Fruit fly (Drosophila melanogaster) whole organism, embryonic: ENCODE data around the gene CG32281.

Source experiments
- ATbp ChIP-seq: fragments of 200-800 bp; sonication (Bioruptor generic); optimal IDR thresholded peaks from 2 replicates; lab custom pipeline; 2017; ENCODE audit warnings: missing biosample characterization, mild to moderate bottlenecking, missing genetic modification characterization, missing genetic modification reagents
- Aef1 ChIP-seq: fragments of 200-800 bp; sonication (Bioruptor generic); IDR thresholded peaks from 3 replicates; pipeline ENCODE4 v1.3.6; 2022; ENCODE audit warnings: missing biosample characterization, missing genetic modification characterization
- Bteb2 ChIP-seq: fragments of 200-800 bp; sonication (Bioruptor generic); optimal IDR thresholded peaks from 2 replicates; lab custom pipeline; 2016; ENCODE audit warnings: missing biosample characterization, missing genetic modification characterization
- CG11085 ChIP-seq: fragments of 200-800 bp; sonication (Bioruptor generic); IDR thresholded peaks from 2 replicates; pipeline ENCODE4 v1.3.6; 2022; ENCODE audit warnings: missing biosample characterization, missing genetic modification characterization
- CG11504 ChIP-seq: fragments of 200-800 bp; sonication (Bioruptor generic); optimal IDR thresholded peaks from 3 replicates; lab custom pipeline; 2019; ENCODE audit warnings: missing biosample characterization, mild to moderate bottlenecking, missing genetic modification characterization, moderate library complexity
- CG11560 ChIP-seq: fragments of 200-800 bp; sonication (Bioruptor generic); IDR thresholded peaks from 3 replicates; pipeline ENCODE4 v1.3.6; 2022; ENCODE audit warnings: missing biosample characterization, missing genetic modification characterization
- CG15073 ChIP-seq: fragments of 200-800 bp; sonication (Bioruptor generic); optimal IDR thresholded peaks from 2 replicates; lab custom pipeline; 2016; ENCODE audit warnings: missing biosample characterization, missing genetic modification characterization
- CG15479 ChIP-seq: fragments of 200-800 bp; sonication (Bioruptor generic); optimal IDR thresholded peaks from 3 replicates; lab custom pipeline; 2019; ENCODE audit warnings: missing biosample characterization, mild to moderate bottlenecking, missing genetic modification characterization, moderate library complexity
- CG15696 ChIP-seq: fragments of 200-800 bp; sonication (Bioruptor generic); optimal IDR thresholded peaks from 2 replicates; lab custom pipeline; 2019; ENCODE audit warnings: missing biosample characterization, mild to moderate bottlenecking, missing genetic modification characterization, moderate library complexity
- CG2116 ChIP-seq: fragments of 200-800 bp; sonication (Bioruptor generic); optimal IDR thresholded peaks from 3 replicates; lab custom pipeline; 2018; ENCODE audit warnings: missing biosample characterization, mild to moderate bottlenecking, missing genetic modification characterization
- CG31365 ChIP-seq: fragments of 200-800 bp; sonication (Bioruptor generic); optimal IDR thresholded peaks from 2 replicates; lab custom pipeline; 2018; ENCODE audit warnings: missing biosample characterization, mild to moderate bottlenecking, missing genetic modification characterization
- CG3163 ChIP-seq: fragments of 200-800 bp; sonication (Bioruptor generic); optimal IDR thresholded peaks from 3 replicates; lab custom pipeline; 2016; ENCODE audit warnings: missing biosample characterization, missing genetic modification characterization
- CG32532 ChIP-seq: fragments of 200-800 bp; sonication (Bioruptor generic); IDR thresholded peaks from 2 replicates; pipeline ENCODE4 v1.3.6; 2022; ENCODE audit warnings: missing biosample characterization, missing genetic modification characterization
- CG3281 ChIP-seq: fragments of 200-800 bp; sonication (Bioruptor generic); optimal IDR thresholded peaks from 3 replicates; lab custom pipeline; 2017; ENCODE audit warnings: missing biosample characterization, mild to moderate bottlenecking, missing genetic modification characterization
- CG3995 ChIP-seq: fragments of 200-800 bp; sonication (Bioruptor generic); optimal IDR thresholded peaks from 3 replicates; lab custom pipeline; 2016; ENCODE audit warnings: missing biosample characterization, missing genetic modification characterization
- CG4328 ChIP-seq: fragments of 200-800 bp; sonication (Bioruptor generic); optimal IDR thresholded peaks from 3 replicates; lab custom pipeline; 2017; ENCODE audit warnings: missing biosample characterization, missing genetic modification reagents, missing genetic modification characterization
- CG4617 ChIP-seq: fragments of 200-800 bp; sonication (Bioruptor generic); optimal IDR thresholded peaks from 3 replicates; lab custom pipeline; 2016; ENCODE audit warnings: missing biosample characterization, missing genetic modification characterization, borderline replicate concordance
- CG8388 ChIP-seq: fragments of 200-800 bp; sonication (Bioruptor generic); optimal IDR thresholded peaks from 2 replicates; lab custom pipeline; 2019; ENCODE audit warnings: missing biosample characterization, mild to moderate bottlenecking, missing genetic modification characterization, moderate library complexity
- CG8765 ChIP-seq: fragments of 200-800 bp; sonication (Bioruptor generic); IDR thresholded peaks from 2 replicates; pipeline ENCODE4 v1.3.6; 2022; ENCODE audit warnings: missing biosample characterization, missing genetic modification characterization
- CG9932 ChIP-seq: fragments of 200-800 bp; sonication (Bioruptor generic); IDR thresholded peaks from 2 replicates; pipeline ENCODE4 v1.3.6; 2022; ENCODE audit warnings: missing biosample characterization, missing genetic modification characterization
- CoRest ChIP-seq: fragments of 200-800 bp; sonication (Bioruptor generic); optimal IDR thresholded peaks from 3 replicates; lab custom pipeline; 2018; ENCODE audit warnings: missing biosample characterization, mild to moderate bottlenecking, missing genetic modification characterization, moderate library complexity
- Elba2 ChIP-seq: fragments of 200-800 bp; sonication (Bioruptor generic); optimal IDR thresholded peaks from 3 replicates; lab custom pipeline; 2016; ENCODE audit warnings: missing biosample characterization, missing genetic modification characterization
- Fer3 ChIP-seq: fragments of 200-800 bp; sonication (Bioruptor generic); optimal IDR thresholded peaks from 2 replicates; lab custom pipeline; 2018; ENCODE audit warnings: missing biosample characterization, mild to moderate bottlenecking, missing genetic modification characterization, moderate library complexity
- HLH4C ChIP-seq: fragments of 200-800 bp; sonication (Bioruptor generic); IDR thresholded peaks from 3 replicates; pipeline ENCODE4 v1.3.6; 2022; ENCODE audit warnings: missing biosample characterization, missing genetic modification characterization; ENCODE audit not compliant: partially characterized antibody
- MBD-R2 ChIP-seq: fragments of 200-800 bp; sonication (Bioruptor generic); IDR thresholded peaks from 2 replicates; pipeline ENCODE4 v1.3.6; 2022; ENCODE audit warnings: missing biosample characterization, missing genetic modification characterization
- NC2α ChIP-seq: fragments of 200-800 bp; sonication (Bioruptor generic); optimal IDR thresholded peaks from 2 replicates; lab custom pipeline; 2016; ENCODE audit warnings: missing biosample characterization, missing genetic modification characterization
- NFAT ChIP-seq: fragments of 200-800 bp; sonication (Bioruptor generic); IDR thresholded peaks from 2 replicates; pipeline ENCODE4 v1.3.6; 2022; ENCODE audit warnings: missing biosample characterization, missing genetic modification characterization
- Spps ChIP-seq: fragments of 200-800 bp; sonication (Bioruptor generic); optimal IDR thresholded peaks from 2 replicates; lab custom pipeline; 2018; ENCODE audit warnings: missing biosample characterization, mild to moderate bottlenecking, missing genetic modification characterization
- al ChIP-seq: fragments of 200-800 bp; sonication (Bioruptor generic); IDR thresholded peaks from 2 replicates; pipeline ENCODE4 v1.3.6; 2022; ENCODE audit warnings: missing biosample characterization, missing genetic modification characterization
- az2 ChIP-seq: fragments of 200-800 bp; sonication (Bioruptor generic); optimal IDR thresholded peaks from 3 replicates; lab custom pipeline; 2016; ENCODE audit warnings: missing biosample characterization, missing genetic modification characterization
- crol ChIP-seq: fragments of 200-800 bp; sonication (Bioruptor generic); IDR thresholded peaks from 2 replicates; pipeline ENCODE4 v1.3.6; 2022; ENCODE audit warnings: missing biosample characterization, missing genetic modification characterization
- esg ChIP-seq: fragments of 200-800 bp; sonication (Bioruptor generic); conservative IDR thresholded peaks from 2 replicates; pipeline ENCODE4 v1.3.6; 2022; ENCODE audit warnings: missing biosample characterization, missing genetic modification characterization
- eyg ChIP-seq: fragments of 200-800 bp; sonication (Bioruptor generic); optimal IDR thresholded peaks from 3 replicates; lab custom pipeline; 2016; ENCODE audit warnings: missing biosample characterization, missing genetic modification characterization
- fu2 ChIP-seq: fragments of 200-800 bp; sonication (Bioruptor generic); optimal IDR thresholded peaks from 2 replicates; lab custom pipeline; 2016; ENCODE audit warnings: missing biosample characterization, missing genetic modification characterization
- gsb ChIP-seq: fragments of 200-800 bp; sonication (Bioruptor generic); IDR thresholded peaks from 2 replicates; pipeline ENCODE4 v1.3.6; 2022; ENCODE audit warnings: missing biosample characterization, missing genetic modification characterization
- hkb ChIP-seq, 2 experiments: fragments of 200-800 bp in 1 of 2; fragments of >200 bp in 1 of 2; sonication (Bioruptor generic) in 1 of 2; IDR thresholded peaks in 1 of 2; optimal IDR thresholded peaks in 1 of 2; 2 replicates each; pipeline versions ENCODE4 v1.3.6 to Lab custom; 2017 to 2022; ENCODE audit warnings: missing biosample characterization in 1 of 2, missing genetic modification characterization in 1 of 2
- jing ChIP-seq: fragments of 200-800 bp; sonication (Bioruptor generic); optimal IDR thresholded peaks from 2 replicates; lab custom pipeline; 2018; ENCODE audit warnings: missing biosample characterization, mild to moderate bottlenecking, missing genetic modification characterization
- ken ChIP-seq: fragments of 200-800 bp; sonication (Bioruptor generic); IDR thresholded peaks from 3 replicates; pipeline ENCODE4 v1.3.6; 2022; ENCODE audit warnings: missing biosample characterization, missing genetic modification characterization
- lbe ChIP-seq: fragments of 200-800 bp; sonication (Bioruptor generic); optimal IDR thresholded peaks from 2 replicates; lab custom pipeline; 2016; ENCODE audit warnings: missing biosample characterization, mild to moderate bottlenecking, missing genetic modification characterization
- mirr ChIP-seq: fragments of 200-800 bp; sonication (Bioruptor generic); optimal IDR thresholded peaks from 3 replicates; lab custom pipeline; 2018; ENCODE audit warnings: missing biosample characterization, mild to moderate bottlenecking, missing genetic modification characterization
- nom ChIP-seq: fragments of 200-800 bp; sonication (Bioruptor generic); optimal IDR thresholded peaks from 2 replicates; lab custom pipeline; 2017; ENCODE audit warnings: missing biosample characterization, missing genetic modification characterization, mild to moderate bottlenecking, moderate library complexity, missing genetic modification reagents
- odd ChIP-seq: fragments of 200-800 bp; sonication (Bioruptor generic); optimal IDR thresholded peaks from 2 replicates; lab custom pipeline; 2017; ENCODE audit warnings: missing biosample characterization, mild to moderate bottlenecking, missing genetic modification characterization
- stwl ChIP-seq: fragments of 200-800 bp; sonication (Bioruptor generic); optimal IDR thresholded peaks from 3 replicates; lab custom pipeline; 2018; ENCODE audit warnings: missing biosample characterization, mild to moderate bottlenecking, missing genetic modification characterization, moderate library complexity
- zen2 ChIP-seq: fragments of 200-800 bp; sonication (Bioruptor generic); IDR thresholded peaks from 3 replicates; pipeline ENCODE4 v1.3.6; 2022; ENCODE audit warnings: missing biosample characterization, missing genetic modification characterization; ENCODE audit not compliant: partially characterized antibody
- zf30C ChIP-seq: fragments of 200-800 bp; sonication (Bioruptor generic); optimal IDR thresholded peaks from 3 replicates; lab custom pipeline; 2018; ENCODE audit warnings: missing biosample characterization, mild to moderate bottlenecking, missing genetic modification characterization

CG32281 gene

dm6 chr3L:3179474-3179873, 10.3 kb downstream of the CG32281 start (continued):
- TF ChIP-seq CG11085 (peak; percentile 79), crol (GFP tag; lab: Robert Waterston, UW) (no peak), Elba2 (peak; percentile 30), CoRest (tag; lab: Kevin White, UChicago) (no peak), CG2116 (GFP tag; lab: Kevin White, UChicago) (peak; percentile 48), CG3281 (GFP tag; lab: Kevin White, UChicago) (peak; percentile 93), zen2 (GFP tag; lab: Robert Waterston, UW) (no peak), CG3163 (GFP tag; lab: Kevin White, UChicago) (no peak), Spps (peak; percentile 86), NFAT (GFP tag; lab: Robert Waterston, UW) (peak; percentile 86), az2 (peak; percentile 83), CG32532 (GFP tag; lab: Robert Waterston, UW) (peak; percentile 89), CG15073 (GFP tag; lab: Kevin White, UChicago) (peak; percentile 40), HLH4C (GFP tag; lab: Robert Waterston, UW) (no peak), al (GFP tag; lab: Robert Waterston, UW) (peak; percentile 76), CG8765 (GFP tag; lab: Robert Waterston, UW) (peak; percentile 71), CG15696 (tag; lab: Kevin White, UChicago) (peak; percentile 77), nom (GFP tag; lab: Kevin White, UChicago) (peak; percentile 86), Aef1 (peak; percentile 84), lbe (GFP tag; lab: Kevin White, UChicago) (peak; percentile 88), ATbp (GFP tag; lab: Kevin White, UChicago) (peak; percentile 80), jing (GFP tag; lab: Kevin White, UChicago) (peak; percentile 54), CG11504 (no peak), mirr (GFP tag; lab: Kevin White, UChicago) (peak; percentile 53), CG11560 (tag; lab: Robert Waterston, UW) (peak; percentile 70; the same call in 2 of the 3 replicates), fu2 (peak; percentile 43)

dm6 chr3L:3184104-3184503, 14.9 kb downstream of the CG32281 start, which contains the start of gene CG42494:
TSS of gene CG42494 (plus strand) at chr3L:3184404.
- TF ChIP-seq CG4328: no peak
- TF ChIP-seq gsb (GFP tag; lab: Robert Waterston, UW): no peak
- TF ChIP-seq stwl (tag; lab: Kevin White, UChicago): no peak
- no peak for TF ChIP-seq CG31365
- no peak for TF ChIP-seq Bteb2 (GFP tag; lab: Kevin White, UChicago)

- TF ChIP-seq MBD-R2 (GFP tag; lab: Robert Waterston, UW): no peak
- no peak for TF ChIP-seq CG9932
- no peak for TF ChIP-seq eyg (GFP tag; lab: Kevin White, UChicago)
- TF ChIP-seq hkb (optimal IDR thresholded peaks at IDR 0.05; lab: Kevin White, UChicago): no peak
- TF ChIP-seq hkb (GFP tag; IDR thresholded peaks at IDR 0.05; lab: Robert Waterston, UW): no peak
- TF ChIP-seq CG8388 (GFP tag; lab: Kevin White, UChicago): no peak
- no peak for TF ChIP-seq CG4617 (GFP tag; lab: Kevin White, UChicago)
- TF ChIP-seq odd (GFP tag; lab: Kevin White, UChicago): no peak
- no peak for TF ChIP-seq CG3995 (GFP tag; lab: Kevin White, UChicago)
- TF ChIP-seq NC2α: no peak
- TF ChIP-seq esg (GFP tag; lab: Robert Waterston, UW): no peak
- TF ChIP-seq zf30C (GFP tag; lab: Kevin White, UChicago): no peak
- TF ChIP-seq ken (GFP tag; lab: Robert Waterston, UW): no peak
- no peak for TF ChIP-seq Fer3 (tag; lab: Kevin White, UChicago)
- no peak for TF ChIP-seq CG15479 (GFP tag; lab: Kevin White, UChicago)
- TF ChIP-seq CG31365: no peak
Measured at dm6 chr3L:3186364-3186763, 17.2 kb downstream of the CG32281 start, which contains the start of gene CG32284. TSS of gene CG32284 (plus strand) at chr3L:3186664.
